Fruit fly (Drosophila melanogaster): Measurements from ENCODE around the gene CG12723.
A peak's percentile ranks its signal among the peaks of the same experiment; 100 is the strongest.

Gene CG12723

dm6 chrX:13143100-13143499 is 48.6 kb downstream of the CG12723 start (continued):
- peak; percentile 86 for TF ChIP-seq Hr4 (GFP tag; optimal IDR thresholded peaks at IDR 0.05)
- TF ChIP-seq Gug (GFP tag; IDR thresholded peaks at IDR 0.05), result peak; percentile 76
- TF ChIP-seq CG6792 (GFP tag; optimal IDR thresholded peaks at IDR 0.05), result peak; percentile 63
- peak; percentile 91 for TF ChIP-seq eg (GFP tag; IDR thresholded peaks at IDR 0.05)
- peak; percentile 57 for TF ChIP-seq topi (GFP tag; optimal IDR thresholded peaks at IDR 0.05)
- TF ChIP-seq Eip93F (GFP tag; optimal IDR thresholded peaks at IDR 0.05), result no peak
- TF ChIP-seq Sox102F (GFP tag; optimal IDR thresholded peaks at IDR 0.05), result peak; percentile 63
- TF ChIP-seq CG10631 (GFP tag; optimal IDR thresholded peaks at IDR 0.05), result peak; percentile 73
- peak; percentile 76 for TF ChIP-seq acj6 (GFP tag; optimal IDR thresholded peaks at IDR 0.05)
- TF ChIP-seq ss (GFP tag; optimal IDR thresholded peaks at IDR 0.05), result peak; percentile 81 to 89
- peak; percentile 46 for TF ChIP-seq Hr39 (GFP tag; optimal IDR thresholded peaks at IDR 0.05)
- TF ChIP-seq pdm3 (GFP tag; optimal IDR thresholded peaks at IDR 0.05), result peak; percentile 81
- peak; percentile 7 for TF ChIP-seq CG6854 (GFP tag; optimal IDR thresholded peaks at IDR 0.05)
- TF ChIP-seq CG31627 (GFP tag; optimal IDR thresholded peaks at IDR 0.05), result peak; percentile 49
- TF ChIP-seq CG3032 (tag; optimal IDR thresholded peaks at IDR 0.05), result peak; percentile 75
- peak; percentile 76 for TF ChIP-seq dsx (GFP tag; optimal IDR thresholded peaks at IDR 0.05; ENCODE audit: poor library complexity, severe bottlenecking)
- peak; percentile 34 for TF ChIP-seq CG8319 (GFP tag; optimal IDR thresholded peaks at IDR 0.05)
- TF ChIP-seq fd59A (GFP tag; optimal IDR thresholded peaks at IDR 0.05), result peak; percentile 61
- TF ChIP-seq CG11294 (GFP tag; IDR thresholded peaks at IDR 0.05), result peak; percentile 49; the same call in 1 of the 2 replicates
- peak; percentile 64 for TF ChIP-seq dac (GFP tag; optimal IDR thresholded peaks at IDR 0.05)
- TF ChIP-seq fd85E (GFP tag; optimal IDR thresholded peaks at IDR 0.05), result no peak
- TF ChIP-seq Met (GFP tag; optimal IDR thresholded peaks at IDR 0.05), result peak; percentile 53
- peak; percentile 77 for TF ChIP-seq net (GFP tag; optimal IDR thresholded peaks at IDR 0.05)
- TF ChIP-seq Eip78C (GFP tag), result peak; percentile 95
- peak; percentile 92 for TF ChIP-seq CG15336 (GFP tag; IDR thresholded peaks at IDR 0.05)
- peak; percentile 91 for TF ChIP-seq CG6163 (GFP tag; IDR thresholded peaks at IDR 0.05)
- peak; percentile 82 for TF ChIP-seq achi (GFP tag; optimal IDR thresholded peaks at IDR 0.05)

All from whole organism, prepupa.